Fruit fly (Drosophila melanogaster) whole organism, embryonic: ENCODE results near the gene CG15506.

ENCODE experiments used
- CG10209 ChIP-seq: fragments of 200-800 bp; sonication (Bioruptor generic); optimal IDR thresholded peaks from 3 replicates; lab custom pipeline; 2017; ENCODE audit warnings: missing biosample characterization, mild to moderate bottlenecking, missing genetic modification characterization, missing genetic modification reagents
- CG10274 ChIP-seq: fragments of 200-800 bp; sonication (Bioruptor generic); optimal IDR thresholded peaks from 3 replicates; lab custom pipeline; 2017; ENCODE audit warnings: missing biosample characterization, mild to moderate bottlenecking, missing genetic modification characterization
- CG10959 ChIP-seq: fragments of 200-800 bp; sonication (Bioruptor generic); IDR thresholded peaks from 2 replicates; pipeline ENCODE4 v1.3.6; 2022; ENCODE audit warnings: missing biosample characterization, missing genetic modification characterization
- CG11093 ChIP-seq: fragments of 200-800 bp; sonication (Bioruptor generic); IDR thresholded peaks from 3 replicates; pipeline ENCODE4 v1.3.6; 2022; ENCODE audit warnings: missing biosample characterization, missing genetic modification characterization
- CG12104 ChIP-seq: fragments of 200-800 bp; sonication (Bioruptor generic); optimal IDR thresholded peaks from 3 replicates; lab custom pipeline; 2016; ENCODE audit warnings: missing biosample characterization, missing genetic modification characterization
- CG13775 ChIP-seq: fragments of 200-800 bp; sonication (Bioruptor generic); optimal IDR thresholded peaks from 3 replicates; lab custom pipeline; 2017; ENCODE audit warnings: missing biosample characterization, mild to moderate bottlenecking, missing genetic modification characterization
- CG15514 ChIP-seq: fragments of 200-800 bp; sonication (Bioruptor generic); optimal IDR thresholded peaks from 3 replicates; lab custom pipeline; 2017; ENCODE audit warnings: missing biosample characterization, missing genetic modification characterization, mild to moderate bottlenecking, moderate library complexity, missing genetic modification reagents
- CG1603 ChIP-seq: fragments of 200-800 bp; sonication (Bioruptor generic); optimal IDR thresholded peaks from 2 replicates; lab custom pipeline; 2019; ENCODE audit warnings: missing biosample characterization, mild to moderate bottlenecking, missing genetic modification characterization, moderate library complexity
- CG2199 ChIP-seq: fragments of 200-800 bp; sonication (Bioruptor generic); IDR thresholded peaks from 3 replicates; pipeline ENCODE4 v1.3.6; 2022; ENCODE audit warnings: missing biosample characterization, missing genetic modification characterization
- CG3163 ChIP-seq: fragments of 200-800 bp; sonication (Bioruptor generic); optimal IDR thresholded peaks from 3 replicates; lab custom pipeline; 2016; ENCODE audit warnings: missing biosample characterization, missing genetic modification characterization
- CG4820 ChIP-seq: fragments of 200-800 bp; sonication (Bioruptor generic); optimal IDR thresholded peaks from 3 replicates; lab custom pipeline; 2016; ENCODE audit warnings: missing biosample characterization, missing genetic modification characterization
- CG7839 ChIP-seq: fragments of 200-800 bp; sonication (Bioruptor generic); optimal IDR thresholded peaks from 3 replicates; lab custom pipeline; 2018; ENCODE audit warnings: missing biosample characterization, mild to moderate bottlenecking, missing genetic modification characterization, moderate library complexity
- CG8478 ChIP-seq: fragments of >200 bp; optimal IDR thresholded peaks from 2 replicates; lab custom pipeline; 2018
- CG8944 ChIP-seq: fragments of 200-800 bp; sonication (Bioruptor generic); optimal IDR thresholded peaks from 3 replicates; lab custom pipeline; 2016; ENCODE audit warnings: missing biosample characterization, missing genetic modification characterization
- CG9876 ChIP-seq: fragments of 200-800 bp; sonication (Bioruptor generic); optimal IDR thresholded peaks from 2 replicates; lab custom pipeline; 2016; ENCODE audit warnings: missing biosample characterization, missing genetic modification characterization
- CoRest ChIP-seq: fragments of 200-800 bp; sonication (Bioruptor generic); optimal IDR thresholded peaks from 3 replicates; lab custom pipeline; 2018; ENCODE audit warnings: missing biosample characterization, mild to moderate bottlenecking, missing genetic modification characterization, moderate library complexity
- Dad ChIP-seq: fragments of 200-800 bp; sonication (Bioruptor generic); optimal IDR thresholded peaks from 3 replicates; lab custom pipeline; 2016; ENCODE audit warnings: missing biosample characterization, missing genetic modification characterization
- Doc3 ChIP-seq: fragments of 200-800 bp; sonication (Bioruptor generic); IDR thresholded peaks from 3 replicates; pipeline ENCODE4 v1.3.6; 2022; ENCODE audit warnings: missing biosample characterization, missing genetic modification characterization; ENCODE audit not compliant: partially characterized antibody
- Drgx ChIP-seq: fragments of 200-800 bp; sonication (Bioruptor generic); IDR thresholded peaks from 2 replicates; pipeline ENCODE4 v1.3.6; 2022; ENCODE audit warnings: missing biosample characterization, missing genetic modification characterization
- H2.0 ChIP-seq: fragments of 200-800 bp; sonication (Bioruptor generic); IDR thresholded peaks from 2 replicates; pipeline ENCODE4 v1.3.6; 2022; ENCODE audit warnings: missing biosample characterization, missing genetic modification characterization
- Hr51 ChIP-seq, 2 experiments: fragments of 200-800 bp; sonication (Bioruptor generic); optimal IDR thresholded peaks; 2 replicates in 1 of 2; 3 replicates in 1 of 2; lab custom pipeline; 2016 to 2018; ENCODE audit warnings: missing biosample characterization in 2 of 2, missing genetic modification characterization in 2 of 2, mild to moderate bottlenecking in 1 of 2, moderate library complexity in 1 of 2
- MESR4 ChIP-seq: fragments of 200-800 bp; sonication (Bioruptor generic); optimal IDR thresholded peaks from 2 replicates; lab custom pipeline; 2018; ENCODE audit warnings: missing biosample characterization, mild to moderate bottlenecking, missing genetic modification characterization, moderate library complexity
- NC2β ChIP-seq: fragments of 200-800 bp; sonication (Bioruptor generic); optimal IDR thresholded peaks from 2 replicates; lab custom pipeline; 2016; ENCODE audit warnings: missing biosample characterization, missing genetic modification characterization
- Oli ChIP-seq: fragments of 200-800 bp; sonication (Bioruptor generic); optimal IDR thresholded peaks from 2 replicates; lab custom pipeline; 2018; ENCODE audit warnings: missing biosample characterization, mild to moderate bottlenecking, missing genetic modification characterization, moderate library complexity
- Sox102F ChIP-seq: fragments of 200-800 bp; sonication (Bioruptor generic); optimal IDR thresholded peaks from 2 replicates; lab custom pipeline; 2018; ENCODE audit warnings: missing biosample characterization, mild to moderate bottlenecking, missing genetic modification characterization, moderate library complexity
- Sry-β ChIP-seq: fragments of 200-800 bp; sonication (Bioruptor generic); optimal IDR thresholded peaks from 2 replicates; lab custom pipeline; 2018; ENCODE audit warnings: missing biosample characterization, mild to moderate bottlenecking, missing genetic modification characterization, moderate library complexity
- Ssrp ChIP-seq: fragments of 200-800 bp; sonication (Bioruptor generic); optimal IDR thresholded peaks from 2 replicates; lab custom pipeline; 2018; ENCODE audit warnings: missing biosample characterization, mild to moderate bottlenecking, missing genetic modification characterization, moderate library complexity
- Stat92E ChIP-seq, 3 experiments: fragments of >200 bp in 2 of 3; fragments of 200-800 bp in 1 of 3; sonication (Bioruptor generic) in 1 of 3; optimal IDR thresholded peaks; 2 replicates each; lab custom pipeline; 2017 to 2019; ENCODE audit warnings: missing biosample characterization in 3 of 3, missing genetic modification characterization in 3 of 3, mild to moderate bottlenecking in 1 of 3, moderate library complexity in 1 of 3
- Tbp ChIP-seq: fragments of >200 bp; optimal IDR thresholded peaks from 2 replicates; lab custom pipeline; 2018; ENCODE audit warnings: missing biosample characterization, missing genetic modification characterization
- Vsx1 ChIP-seq: fragments of 200-800 bp; sonication (Bioruptor generic); optimal IDR thresholded peaks from 2 replicates; lab custom pipeline; 2017; ENCODE audit warnings: missing biosample characterization, mild to moderate bottlenecking, missing genetic modification characterization, missing genetic modification reagents
- bab2 ChIP-seq: fragments of 200-800 bp; sonication (Bioruptor generic); optimal IDR thresholded peaks from 2 replicates; lab custom pipeline; 2016; ENCODE audit warnings: missing biosample characterization, missing genetic modification characterization
- br ChIP-seq: fragments of >200 bp; optimal IDR thresholded peaks from 2 replicates; lab custom pipeline; 2017
- cad ChIP-seq: fragments of >200 bp; optimal IDR thresholded peaks from 2 replicates; lab custom pipeline; 2017; ENCODE audit warnings: missing biosample characterization, missing genetic modification characterization
- corto ChIP-seq: fragments of 200-800 bp; sonication (Bioruptor generic); optimal IDR thresholded peaks from 2 replicates; lab custom pipeline; 2016; ENCODE audit warnings: missing biosample characterization, mild to moderate bottlenecking, missing genetic modification characterization, moderate library complexity
- crp ChIP-seq, 2 experiments: fragments of 200-800 bp; sonication (Bioruptor generic); optimal IDR thresholded peaks; 2 replicates in 1 of 2; 3 replicates in 1 of 2; lab custom pipeline; 2017; ENCODE audit warnings: missing biosample characterization in 2 of 2, missing genetic modification characterization in 2 of 2, mild to moderate bottlenecking in 1 of 2, moderate library complexity in 1 of 2
- dan ChIP-seq: fragments of 200-800 bp; sonication (Bioruptor generic); IDR thresholded peaks from 2 replicates; pipeline ENCODE4 v1.3.6; 2022; ENCODE audit warnings: missing biosample characterization, missing genetic modification characterization
- gem ChIP-seq: fragments of 200-800 bp; sonication (Bioruptor generic); optimal IDR thresholded peaks from 2 replicates; lab custom pipeline; 2019; ENCODE audit warnings: missing biosample characterization, mild to moderate bottlenecking, missing genetic modification characterization, moderate library complexity
- gsb ChIP-seq: fragments of 200-800 bp; sonication (Bioruptor generic); IDR thresholded peaks from 2 replicates; pipeline ENCODE4 v1.3.6; 2022; ENCODE audit warnings: missing biosample characterization, missing genetic modification characterization
- hbn ChIP-seq: fragments of 200-800 bp; sonication (Bioruptor generic); IDR thresholded peaks from 2 replicates; pipeline ENCODE4 v1.3.6; 2022; ENCODE audit warnings: missing biosample characterization, missing genetic modification characterization; ENCODE audit not compliant: partially characterized antibody
- jumu ChIP-seq: fragments of 200-800 bp; sonication (Bioruptor generic); optimal IDR thresholded peaks from 3 replicates; lab custom pipeline; 2016; ENCODE audit warnings: missing biosample characterization, missing genetic modification characterization
- lmd ChIP-seq: fragments of 200-800 bp; sonication (Bioruptor generic); IDR thresholded peaks from 2 replicates; pipeline ENCODE4 v1.3.6; 2022; ENCODE audit warnings: missing biosample characterization, missing genetic modification characterization
- org-1 ChIP-seq: fragments of 200-800 bp; sonication (Bioruptor generic); optimal IDR thresholded peaks from 2 replicates; lab custom pipeline; 2017; ENCODE audit warnings: missing biosample characterization, missing genetic modification characterization
- row ChIP-seq: fragments of 200-800 bp; sonication (Bioruptor generic); IDR thresholded peaks from 3 replicates; pipeline ENCODE4 v1.3.6; 2022; ENCODE audit warnings: missing biosample characterization, missing genetic modification characterization
- sens ChIP-seq: fragments of 200-800 bp; sonication (Bioruptor generic); peaks from one replicate; lab custom pipeline; 2016; ENCODE audit warnings: missing biosample characterization, missing genetic modification characterization
- slbo ChIP-seq: fragments of 200-800 bp; sonication (Bioruptor generic); IDR thresholded peaks from 2 replicates; pipeline ENCODE4 v1.3.6; 2022; ENCODE audit warnings: missing biosample characterization, missing genetic modification characterization
- tup ChIP-seq: fragments of 200-800 bp; sonication (Bioruptor generic); optimal IDR thresholded peaks from 2 replicates; lab custom pipeline; 2016; ENCODE audit warnings: missing biosample characterization, mild to moderate bottlenecking, missing genetic modification characterization, moderate library complexity
- unpg ChIP-seq: fragments of 200-800 bp; sonication (Bioruptor generic); optimal IDR thresholded peaks from 3 replicates; lab custom pipeline; 2018; ENCODE audit warnings: missing biosample characterization, mild to moderate bottlenecking, missing genetic modification characterization, moderate library complexity
- vvl ChIP-seq: fragments of 200-800 bp; sonication (Bioruptor generic); IDR thresholded peaks from 2 replicates; pipeline ENCODE4 v1.3.6; 2022; ENCODE audit warnings: missing biosample characterization, missing genetic modification characterization
- zf30C ChIP-seq: fragments of 200-800 bp; sonication (Bioruptor generic); optimal IDR thresholded peaks from 3 replicates; lab custom pipeline; 2018; ENCODE audit warnings: missing biosample characterization, mild to moderate bottlenecking, missing genetic modification characterization

Gene CG15506

DNA sequence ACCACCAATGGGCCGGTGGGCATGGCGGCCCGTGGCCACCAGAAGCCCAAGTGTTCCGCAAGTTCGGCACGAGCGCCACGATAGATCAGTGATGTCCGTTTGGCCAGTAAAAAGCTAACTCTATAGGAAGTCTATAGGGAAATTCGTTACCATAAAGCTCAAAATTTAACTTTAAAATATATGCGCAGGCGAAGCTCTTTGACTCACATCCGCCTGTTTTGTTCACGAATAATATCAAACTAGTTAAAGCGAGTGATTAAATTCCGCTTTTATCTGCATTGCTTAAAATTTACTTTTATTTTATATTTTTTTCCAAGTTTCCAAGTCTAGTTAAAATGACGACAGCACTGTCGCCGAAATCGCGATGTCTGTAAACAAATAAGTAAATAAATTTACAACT is 39.2 kb downstream of the CG15506 start:
- no peak for TF ChIP-seq zf30C (GFP tag; lab: Kevin White, UChicago)
- TF ChIP-seq cad (GFP tag; lab: Kevin White, UChicago) = no peak
- TF ChIP-seq Doc3 (GFP tag; lab: Robert Waterston, UW) = no peak
- peak; percentile 44 for TF ChIP-seq Sry-β (GFP tag; lab: Kevin White, UChicago)
- TF ChIP-seq CG11093 (GFP tag; lab: Robert Waterston, UW) = no peak
- TF ChIP-seq NC2β = no peak
- TF ChIP-seq br = no peak
- TF ChIP-seq CG2199 (GFP tag; lab: Robert Waterston, UW) = no peak
- peak; percentile 5 for TF ChIP-seq CG7839 (tag; lab: Kevin White, UChicago)
- TF ChIP-seq Drgx (GFP tag; lab: Robert Waterston, UW) = peak; percentile 25; the same call in 1 of the 2 replicates
- TF ChIP-seq row (GFP tag; lab: Robert Waterston, UW) = peak; percentile 29; the same call in 1 of the 3 replicates
- TF ChIP-seq unpg = peak; percentile 3
- TF ChIP-seq corto (GFP tag; lab: Kevin White, UChicago) = no peak
- TF ChIP-seq sens (GFP tag; lab: Kevin White, UChicago) = peak; percentile 44
- TF ChIP-seq Tbp (GFP tag; lab: Kevin White, UChicago) = no peak
- no peak for TF ChIP-seq crp (GFP tag; optimal IDR thresholded peaks at IDR 0.05; lab: Kevin White, UChicago)
- TF ChIP-seq gsb (GFP tag; lab: Robert Waterston, UW) = no peak
- peak; percentile 21 for TF ChIP-seq Oli
- TF ChIP-seq tup (GFP tag; lab: Kevin White, UChicago) = no peak
- peak; percentile 35 for TF ChIP-seq gem
- no peak for TF ChIP-seq slbo
- no peak for TF ChIP-seq CG10959 (GFP tag; lab: Robert Waterston, UW)
- peak in 1 of 2 experiments; percentile 6 for TF ChIP-seq Hr51 (GFP tag; optimal IDR thresholded peaks at IDR 0.05; lab: Kevin White, UChicago)
- TF ChIP-seq Ssrp (tag; lab: Kevin White, UChicago) = peak; percentile 2
- TF ChIP-seq Sox102F (GFP tag; lab: Kevin White, UChicago) = peak; percentile 3
- no peak for TF ChIP-seq MESR4 (GFP tag; lab: Kevin White, UChicago)

DNA sequence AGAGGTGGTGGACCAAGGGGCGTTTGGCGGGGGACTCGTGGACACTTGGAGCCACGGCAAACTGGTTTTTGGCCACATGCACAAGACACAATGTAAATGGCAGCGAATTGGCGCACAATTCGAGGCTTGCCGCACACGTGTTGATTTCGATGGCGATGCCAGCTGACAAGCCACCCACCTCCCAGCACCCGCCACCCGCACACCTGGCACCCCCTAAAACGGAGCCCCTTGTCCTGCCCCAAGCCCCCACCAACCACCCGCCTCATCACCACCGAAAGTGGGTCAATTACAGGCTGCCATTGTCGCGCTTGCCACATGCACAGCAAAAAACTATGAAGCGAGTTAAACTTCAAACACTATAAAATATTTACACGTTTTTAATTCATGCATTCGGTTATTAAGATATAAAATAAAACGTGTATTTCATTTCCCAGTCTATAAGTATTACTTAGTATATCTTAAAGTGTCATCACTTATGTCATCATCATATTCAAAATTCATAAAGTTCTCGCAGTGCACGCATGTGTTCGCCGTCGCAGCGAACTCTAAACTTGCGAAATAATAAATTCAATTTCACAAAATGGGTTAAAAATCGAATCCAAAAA is 39.8 kb downstream of the CG15506 start:
- TF ChIP-seq Hr51 (GFP tag; optimal IDR thresholded peaks at IDR 0.05; lab: Kevin White, UChicago) (peak in 1 of 2 experiments; percentile 39), H2.0 (GFP tag; lab: Robert Waterston, UW) (0 out of 2 replicates have a peak, but pooled peaks have one; percentile 18), CG10959 (GFP tag; lab: Robert Waterston, UW) (no peak), org-1 (GFP tag; lab: Kevin White, UChicago) (no peak), vvl (GFP tag; lab: Robert Waterston, UW) (peak; percentile 49; the same call in 1 of the 2 replicates), CoRest (tag; lab: Kevin White, UChicago) (no peak), CG3163 (no peak), CG8944 (no peak), Dad (GFP tag; lab: Kevin White, UChicago) (no peak), Vsx1 (no peak), CG7839 (tag; lab: Kevin White, UChicago) (peak; percentile 33), CG10209 (GFP tag; lab: Kevin White, UChicago) (no peak), CG8478 (no peak), Stat92E (GFP tag; optimal IDR thresholded peaks at IDR 0.05; lab: Kevin White, UChicago) (no peak), bab2 (GFP tag; lab: Kevin White, UChicago) (no peak), CG9876 (no peak), Ssrp (tag; lab: Kevin White, UChicago) (no peak), lmd (GFP tag; lab: Robert Waterston, UW) (no peak), CG12104 (GFP tag; lab: Kevin White, UChicago) (no peak), crp (GFP tag; optimal IDR thresholded peaks at IDR 0.05; lab: Kevin White, UChicago) (no peak), CG10274 (GFP tag; lab: Kevin White, UChicago) (no peak), Drgx (GFP tag; lab: Robert Waterston, UW) (peak; percentile 78), CG15514 (GFP tag; lab: Kevin White, UChicago) (no peak), CG1603 (tag; lab: Kevin White, UChicago) (peak; percentile 22), dan (GFP tag; lab: Robert Waterston, UW) (0 out of 2 replicates have a peak, but pooled peaks have one; percentile 4), hbn (no peak), jumu (GFP tag; lab: Kevin White, UChicago) (no peak), CG4820 (GFP tag; lab: Kevin White, UChicago) (no peak), slbo (peak; percentile 43), CG13775 (GFP tag; lab: Kevin White, UChicago) (no peak)
